Fruit fly (Drosophila melanogaster) whole organism, embryonic: ENCODE results near the gene Gclc.

ENCODE experiments used
- Antp ChIP-seq: fragments of 200-800 bp; sonication (Bioruptor generic); optimal IDR thresholded peaks from 3 replicates; lab custom pipeline; 2016; ENCODE audit warnings: missing biosample characterization, missing genetic modification characterization
- C15 ChIP-seq: fragments of 200-800 bp; sonication (Bioruptor generic); IDR thresholded peaks from 3 replicates; pipeline ENCODE4 v1.3.6; 2022; ENCODE audit warnings: missing biosample characterization, missing genetic modification characterization
- CG10366 ChIP-seq: fragments of 200-800 bp; sonication (Bioruptor generic); IDR thresholded peaks from 2 replicates; pipeline ENCODE4 v1.3.6; 2022; ENCODE audit warnings: missing biosample characterization, missing genetic modification characterization
- CG10654 ChIP-seq: fragments of 200-800 bp; sonication (Bioruptor generic); optimal IDR thresholded peaks from 2 replicates; lab custom pipeline; 2016; ENCODE audit warnings: missing biosample characterization, missing genetic modification characterization
- CG12219 ChIP-seq: fragments of 200-800 bp; sonication (Bioruptor generic); optimal IDR thresholded peaks from 3 replicates; lab custom pipeline; 2018; ENCODE audit warnings: missing biosample characterization, mild to moderate bottlenecking, missing genetic modification characterization
- CG1233 ChIP-seq: fragments of 200-800 bp; sonication (Bioruptor generic); optimal IDR thresholded peaks from 4 replicates; lab custom pipeline; 2018; ENCODE audit warnings: missing biosample characterization, mild to moderate bottlenecking, missing genetic modification characterization
- CG12391 ChIP-seq: fragments of 200-800 bp; sonication (Bioruptor generic); optimal IDR thresholded peaks from 3 replicates; lab custom pipeline; 2018; ENCODE audit warnings: missing biosample characterization, mild to moderate bottlenecking, missing genetic modification characterization, moderate library complexity
- CG13624 ChIP-seq: fragments of 200-800 bp; sonication (Bioruptor generic); optimal IDR thresholded peaks from 2 replicates; lab custom pipeline; 2016; ENCODE audit warnings: missing biosample characterization, missing genetic modification characterization
- CG14710 ChIP-seq: fragments of 200-800 bp; sonication (Bioruptor generic); optimal IDR thresholded peaks from 3 replicates; lab custom pipeline; 2019; ENCODE audit warnings: missing biosample characterization, mild to moderate bottlenecking, missing genetic modification characterization, moderate library complexity
- CG1647 ChIP-seq: fragments of 200-800 bp; sonication (Bioruptor generic); optimal IDR thresholded peaks from 3 replicates; lab custom pipeline; 2016; ENCODE audit warnings: missing biosample characterization, missing genetic modification characterization
- CG18599 ChIP-seq: fragments of 200-800 bp; sonication (Bioruptor generic); optimal IDR thresholded peaks from 3 replicates; lab custom pipeline; 2017; ENCODE audit warnings: missing biosample characterization, missing genetic modification characterization, mild to moderate bottlenecking, moderate library complexity, missing genetic modification reagents
- CG3995 ChIP-seq: fragments of 200-800 bp; sonication (Bioruptor generic); optimal IDR thresholded peaks from 3 replicates; lab custom pipeline; 2016; ENCODE audit warnings: missing biosample characterization, missing genetic modification characterization
- CG4617 ChIP-seq: fragments of 200-800 bp; sonication (Bioruptor generic); optimal IDR thresholded peaks from 3 replicates; lab custom pipeline; 2016; ENCODE audit warnings: missing biosample characterization, missing genetic modification characterization, borderline replicate concordance
- CG7372 ChIP-seq: fragments of 200-800 bp; sonication (Bioruptor generic); IDR thresholded peaks from 2 replicates; pipeline ENCODE4 v1.3.6; 2022; ENCODE audit warnings: missing biosample characterization, missing genetic modification characterization
- CG8281 ChIP-seq: fragments of 200-800 bp; sonication (Bioruptor generic); optimal IDR thresholded peaks from 2 replicates; lab custom pipeline; 2018; ENCODE audit warnings: missing biosample characterization, mild to moderate bottlenecking, missing genetic modification characterization, moderate library complexity
- CG8765 ChIP-seq: fragments of 200-800 bp; sonication (Bioruptor generic); IDR thresholded peaks from 2 replicates; pipeline ENCODE4 v1.3.6; 2022; ENCODE audit warnings: missing biosample characterization, missing genetic modification characterization
- CTCF ChIP-seq: fragments of 200-800 bp; sonication (Bioruptor generic); optimal IDR thresholded peaks from 2 replicates; lab custom pipeline; 2017; ENCODE audit warnings: missing biosample characterization, mild to moderate bottlenecking, missing genetic modification characterization, moderate library complexity
- Dfd ChIP-seq, 2 experiments: fragments of >200 bp; optimal IDR thresholded peaks; 2 replicates each; lab custom pipeline; 2017; ENCODE audit warnings: missing biosample characterization in 2 of 2, missing genetic modification characterization in 2 of 2
- Dp ChIP-seq: fragments of 200-800 bp; sonication (Bioruptor generic); optimal IDR thresholded peaks from 2 replicates; lab custom pipeline; 2018; ENCODE audit warnings: missing biosample characterization, mild to moderate bottlenecking, missing genetic modification characterization, moderate library complexity
- Fer1 ChIP-seq: fragments of 200-800 bp; sonication (Bioruptor generic); optimal IDR thresholded peaks from 2 replicates; lab custom pipeline; 2017; ENCODE audit warnings: missing biosample characterization, mild to moderate bottlenecking, missing genetic modification characterization
- Nf-YA ChIP-seq: fragments of 200-800 bp; sonication (Bioruptor generic); IDR thresholded peaks from 2 replicates; pipeline ENCODE4 v1.3.6; 2022; ENCODE audit warnings: missing biosample characterization, missing genetic modification characterization
- Poxn ChIP-seq: fragments of 200-800 bp; sonication (Bioruptor generic); IDR thresholded peaks from 2 replicates; pipeline ENCODE4 v1.3.6; 2022; ENCODE audit warnings: missing biosample characterization, missing genetic modification characterization
- Ptx1 ChIP-seq: fragments of 200-800 bp; sonication (Bioruptor generic); IDR thresholded peaks from 2 replicates; pipeline ENCODE4 v1.3.6; 2022; ENCODE audit warnings: missing biosample characterization, missing genetic modification characterization
- YL-1 ChIP-seq: fragments of 200-800 bp; sonication (Bioruptor generic); optimal IDR thresholded peaks from 3 replicates; lab custom pipeline; 2017; ENCODE audit warnings: missing biosample characterization, mild to moderate bottlenecking, missing genetic modification characterization
- ac ChIP-seq: fragments of 200-800 bp; sonication (Bioruptor generic); optimal IDR thresholded peaks from 3 replicates; lab custom pipeline; 2017; ENCODE audit warnings: missing biosample characterization, mild to moderate bottlenecking, missing genetic modification characterization
- ato ChIP-seq: fragments of 200-800 bp; sonication (Bioruptor generic); IDR thresholded peaks from 2 replicates; pipeline ENCODE4 v1.3.6; 2022; ENCODE audit warnings: missing biosample characterization, missing genetic modification characterization; ENCODE audit not compliant: partially characterized antibody
- az2 ChIP-seq: fragments of 200-800 bp; sonication (Bioruptor generic); optimal IDR thresholded peaks from 3 replicates; lab custom pipeline; 2016; ENCODE audit warnings: missing biosample characterization, missing genetic modification characterization
- br ChIP-seq: fragments of >200 bp; optimal IDR thresholded peaks from 2 replicates; lab custom pipeline; 2017
- btn ChIP-seq: fragments of 200-800 bp; sonication (Bioruptor generic); optimal IDR thresholded peaks from 2 replicates; lab custom pipeline; 2016; ENCODE audit warnings: missing biosample characterization, missing genetic modification characterization
- en ChIP-seq: fragments of 200-800 bp; sonication (Bioruptor generic); optimal IDR thresholded peaks from 2 replicates; lab custom pipeline; 2016; ENCODE audit warnings: missing biosample characterization, missing genetic modification characterization
- esg ChIP-seq: fragments of 200-800 bp; sonication (Bioruptor generic); conservative IDR thresholded peaks from 2 replicates; pipeline ENCODE4 v1.3.6; 2022; ENCODE audit warnings: missing biosample characterization, missing genetic modification characterization
- fd64A ChIP-seq: fragments of 200-800 bp; sonication (Bioruptor generic); optimal IDR thresholded peaks from 3 replicates; lab custom pipeline; 2018; ENCODE audit warnings: missing biosample characterization, mild to moderate bottlenecking, missing genetic modification characterization
- gce ChIP-seq: fragments of 200-800 bp; sonication (Bioruptor generic); IDR thresholded peaks from 3 replicates; pipeline ENCODE4 v1.3.6; 2022; ENCODE audit warnings: missing biosample characterization, missing genetic modification characterization
- grau ChIP-seq: fragments of 200-800 bp; optimal IDR thresholded peaks from 3 replicates; lab custom pipeline; 2019; ENCODE audit warnings: missing biosample characterization, mild to moderate bottlenecking, missing genetic modification characterization, moderate library complexity
- grn ChIP-seq: fragments of 200-800 bp; sonication (Bioruptor generic); optimal IDR thresholded peaks from 3 replicates; lab custom pipeline; 2017; ENCODE audit warnings: missing biosample characterization, missing genetic modification characterization
- klu ChIP-seq: fragments of 200-800 bp; sonication (Bioruptor generic); IDR thresholded peaks from 2 replicates; pipeline ENCODE4 v1.3.6; 2022; ENCODE audit warnings: missing biosample characterization, missing genetic modification characterization
- lmd ChIP-seq: fragments of 200-800 bp; sonication (Bioruptor generic); IDR thresholded peaks from 2 replicates; pipeline ENCODE4 v1.3.6; 2022; ENCODE audit warnings: missing biosample characterization, missing genetic modification characterization
- lov ChIP-seq, 2 experiments: fragments of 200-800 bp in 1 of 2; fragments of >200 bp in 1 of 2; sonication (Bioruptor generic) in 1 of 2; IDR thresholded peaks in 1 of 2; optimal IDR thresholded peaks in 1 of 2; 2 replicates in 1 of 2; 3 replicates in 1 of 2; pipeline versions ENCODE4 v1.3.6 to Lab custom; 2017 to 2022; ENCODE audit warnings: missing biosample characterization in 1 of 2, missing genetic modification characterization in 1 of 2
- mirr ChIP-seq: fragments of 200-800 bp; sonication (Bioruptor generic); optimal IDR thresholded peaks from 3 replicates; lab custom pipeline; 2018; ENCODE audit warnings: missing biosample characterization, mild to moderate bottlenecking, missing genetic modification characterization
- oc ChIP-seq: fragments of 200-800 bp; sonication (Bioruptor generic); optimal IDR thresholded peaks from 2 replicates; lab custom pipeline; 2018; ENCODE audit warnings: missing biosample characterization, mild to moderate bottlenecking, missing genetic modification characterization, moderate library complexity
- pan ChIP-seq, 4 experiments: fragments of >200 bp in 3 of 4; fragments of 200-800 bp in 1 of 4; sonication (Bioruptor generic) in 1 of 4; optimal IDR thresholded peaks in 3 of 4; IDR thresholded peaks in 1 of 4; 2 replicates each; pipeline versions ENCODE4 v1.3.6 to Lab custom; 2017 to 2022; ENCODE audit warnings: missing biosample characterization in 2 of 4, missing genetic modification characterization in 2 of 4, mixed read lengths in 1 of 4
- pfk ChIP-seq: fragments of 200-800 bp; sonication (Bioruptor generic); optimal IDR thresholded peaks from 2 replicates; lab custom pipeline; 2018; ENCODE audit warnings: missing biosample characterization, mild to moderate bottlenecking, missing genetic modification characterization, moderate library complexity
- pho ChIP-seq: fragments of 200-800 bp; sonication (Bioruptor generic); optimal IDR thresholded peaks from 2 replicates; lab custom pipeline; 2016; ENCODE audit warnings: missing biosample characterization, missing genetic modification characterization
- rib ChIP-seq: fragments of 200-800 bp; sonication (Bioruptor generic); IDR thresholded peaks from 2 replicates; pipeline ENCODE4 v1.3.6; 2022; ENCODE audit warnings: missing biosample characterization, missing genetic modification characterization
- sens-2 ChIP-seq: fragments of 200-800 bp; sonication (Bioruptor generic); IDR thresholded peaks from 2 replicates; pipeline ENCODE4 v1.3.6; 2022; ENCODE audit warnings: missing biosample characterization, missing genetic modification characterization
- so ChIP-seq: fragments of 200-800 bp; sonication (Bioruptor generic); IDR thresholded peaks from 3 replicates; pipeline ENCODE4 v1.3.6; 2022; ENCODE audit warnings: missing biosample characterization, missing genetic modification characterization
- stc ChIP-seq: fragments of 200-800 bp; sonication (Bioruptor generic); IDR thresholded peaks from 2 replicates; pipeline ENCODE4 v1.3.6; 2022; ENCODE audit warnings: missing biosample characterization, missing genetic modification characterization
- tio ChIP-seq: fragments of 200-800 bp; sonication (Bioruptor generic); optimal IDR thresholded peaks from 2 replicates; lab custom pipeline; 2017; ENCODE audit warnings: missing biosample characterization, missing genetic modification characterization, inconsistent platforms
- wek ChIP-seq: fragments of 200-800 bp; sonication (Bioruptor generic); optimal IDR thresholded peaks from 3 replicates; lab custom pipeline; 2018; ENCODE audit warnings: missing biosample characterization, mild to moderate bottlenecking, missing genetic modification characterization, moderate library complexity

Gclc gene

DNA sequence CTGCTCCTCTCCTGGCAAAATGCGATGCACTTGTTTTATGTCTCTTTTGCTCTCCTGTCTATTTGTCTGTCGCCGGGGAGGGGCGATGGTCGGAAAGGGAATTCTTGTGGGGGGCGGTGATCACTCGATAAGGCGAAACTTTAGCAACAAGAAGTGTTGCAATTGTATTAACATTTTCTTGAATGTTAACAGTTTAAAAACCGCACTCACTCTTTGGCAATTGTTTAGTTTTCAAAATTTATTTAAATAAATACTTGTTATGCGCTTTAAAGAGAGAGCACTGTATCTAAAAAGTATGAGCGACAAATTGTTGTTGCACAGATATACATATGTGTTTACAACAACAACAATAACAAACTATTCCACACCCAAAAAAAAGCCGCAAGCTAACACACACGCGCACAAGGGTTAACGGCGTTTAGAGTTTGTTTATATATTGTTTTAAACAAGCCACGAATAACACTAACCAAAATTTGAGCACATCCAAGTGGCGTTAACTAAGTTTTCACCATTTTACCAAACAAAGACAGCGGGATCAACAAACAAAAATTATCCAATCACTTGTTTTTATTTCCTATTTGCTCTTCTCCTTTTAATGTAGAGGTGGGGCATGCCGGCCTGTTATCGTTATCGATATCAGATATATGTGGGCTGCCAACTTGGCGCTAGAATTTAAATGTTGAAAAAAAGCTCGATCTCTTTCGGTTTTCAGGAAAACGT is 14.3 kb downstream of the Gclc start, which contains the start of gene CG2258 (continued):
- peak; percentile 66; the same call in 1 of the 3 replicates for TF ChIP-seq C15 (GFP tag; lab: Robert Waterston, UW)
- TF ChIP-seq Dp (GFP tag; lab: Kevin White, UChicago) = peak; percentile 82
- no peak for TF ChIP-seq Antp (GFP tag; lab: Kevin White, UChicago)
- no peak for TF ChIP-seq lov (optimal IDR thresholded peaks at IDR 0.05; lab: Kevin White, UChicago)
- TF ChIP-seq lov (GFP tag; IDR thresholded peaks at IDR 0.05; lab: Robert Waterston, UW) = peak; percentile 82
- no peak for TF ChIP-seq grn
- peak; percentile 82 for TF ChIP-seq CG10366 (GFP tag; lab: Robert Waterston, UW)
- TF ChIP-seq gce (GFP tag; lab: Robert Waterston, UW) = peak; percentile 79
- TF ChIP-seq mirr (GFP tag; lab: Kevin White, UChicago) = peak; percentile 53
- peak; percentile 74 for TF ChIP-seq CG7372 (GFP tag; lab: Robert Waterston, UW)
- TF ChIP-seq Nf-YA (GFP tag; lab: Robert Waterston, UW) = peak; percentile 66
- TF ChIP-seq CG3995 = peak; percentile 38
- TF ChIP-seq lmd (GFP tag; lab: Robert Waterston, UW) = peak; percentile 91
- TF ChIP-seq br (lab: Kevin White, UChicago) = no peak
- peak; percentile 27 for TF ChIP-seq YL-1 (GFP tag; lab: Kevin White, UChicago)
- TF ChIP-seq CG13624 (GFP tag; lab: Kevin White, UChicago) = peak; percentile 65
- TF ChIP-seq Poxn (GFP tag; lab: Robert Waterston, UW) = peak; percentile 37; the same call in 1 of the 2 replicates
- TF ChIP-seq tio = peak; percentile 71
- peak; percentile 69; the same call in 1 of the 2 replicates for TF ChIP-seq CG8765 (GFP tag; lab: Robert Waterston, UW)
- TF ChIP-seq CG14710 (tag; lab: Kevin White, UChicago) = peak; percentile 71
- TF ChIP-seq rib = peak; percentile 55; the same call in 1 of the 2 replicates
- TF ChIP-seq CG10654 (GFP tag; lab: Kevin White, UChicago) = peak; percentile 80
- peak; percentile 96 for TF ChIP-seq grau (tag; lab: Kevin White, UChicago)
- peak; percentile 86 for TF ChIP-seq CG18599 (GFP tag; lab: Kevin White, UChicago)
- peak; percentile 61 for TF ChIP-seq pho
- peak; percentile 68 for TF ChIP-seq klu (GFP tag; lab: Robert Waterston, UW)
- TF ChIP-seq sens-2 = no peak; the same call in 1 of the 2 replicates
- peak; percentile 85 for TF ChIP-seq az2 (GFP tag; lab: Kevin White, UChicago)
- TF ChIP-seq Fer1 (GFP tag; lab: Kevin White, UChicago) = peak; percentile 83
- TF ChIP-seq en (GFP tag; lab: Kevin White, UChicago) = no peak
- TF ChIP-seq oc (tag; lab: Kevin White, UChicago) = peak; percentile 92
- peak; percentile 30 for TF ChIP-seq CG8281 (tag; lab: Kevin White, UChicago)
- peak; percentile 77 for TF ChIP-seq CG1647 (GFP tag; lab: Kevin White, UChicago)
- peak; percentile 91 for TF ChIP-seq Ptx1 (GFP tag; lab: Robert Waterston, UW)
- peak; percentile 64 for TF ChIP-seq wek (GFP tag; lab: Kevin White, UChicago)
- peak; percentile 84 for TF ChIP-seq stc
- peak; percentile 86 for TF ChIP-seq CG12219
- TF ChIP-seq CTCF = peak; percentile 7
- TF ChIP-seq pan (optimal IDR thresholded peaks at IDR 0.05; lab: Kevin White, UChicago) = no peak
- TF ChIP-seq pan (GFP tag; optimal IDR thresholded peaks at IDR 0.05 in 1 of 2, IDR thresholded peaks at IDR 0.05 in 1 of 2) = peak in 1 of 2 experiments; percentile 91
- peak; percentile 70 for TF ChIP-seq fd64A
- TF ChIP-seq CG1233 (GFP tag; lab: Kevin White, UChicago) = peak; percentile 82
- TF ChIP-seq ac (GFP tag; lab: Kevin White, UChicago) = no peak
- no peak for TF ChIP-seq pfk (GFP tag; lab: Kevin White, UChicago)
- peak; percentile 68; the same call in 1 of the 3 replicates for TF ChIP-seq so
- peak; percentile 78 for TF ChIP-seq esg (GFP tag; lab: Robert Waterston, UW)
- TF ChIP-seq CG4617 = peak; percentile 33
- peak; percentile 69 for TF ChIP-seq btn (GFP tag; lab: Kevin White, UChicago)
- TF ChIP-seq ato (GFP tag; lab: Robert Waterston, UW) = no peak
- peak; percentile 83 for TF ChIP-seq CG12391 (tag; lab: Kevin White, UChicago)
- TF ChIP-seq Dfd (GFP tag; optimal IDR thresholded peaks at IDR 0.05; lab: Kevin White, UChicago) = no peak
